Worm (Caenorhabditis elegans) whole organism, L1 larva: ENCODE data around the gene rabr-4.

Source experiments
- C04F5.9 ChIP-seq: sonication (generic microtip); optimal IDR thresholded peaks from 2 replicates; lab custom pipeline; 2016; ENCODE audit warnings: missing genetic modification characterization, missing compliant biosample characterization
- Y116A8C.19 ChIP-seq: sonication (generic microtip); optimal IDR thresholded peaks from 2 replicates; lab custom pipeline; 2016; ENCODE audit warnings: missing compliant biosample characterization, missing genetic modification characterization, borderline replicate concordance
- aly-2 ChIP-seq: fragments of 150-350 bp; optimal IDR thresholded peaks from 2 replicates; lab custom pipeline; 2014; ENCODE audit warnings: missing biosample characterization, missing genetic modification characterization
- ama-1 ChIP-seq: fragments of 150-350 bp; optimal IDR thresholded peaks from 2 replicates; lab custom pipeline; 2014
- blmp-1 ChIP-seq: fragments of 150-350 bp; optimal IDR thresholded peaks from 2 replicates; lab custom pipeline; 2014; ENCODE audit warnings: missing biosample characterization, missing genetic modification characterization
- ceh-63 ChIP-seq: fragments of 200-800 bp; sonication (Bioruptor generic); optimal IDR thresholded peaks from 2 replicates; lab custom pipeline; 2018; ENCODE audit warnings: mild to moderate bottlenecking, missing genetic modification characterization, missing compliant biosample characterization
- ceh-82 ChIP-seq, 3 experiments: fragments of 150-350 bp in 1 of 3; sonication (generic microtip) in 2 of 3; optimal IDR thresholded peaks; 2 replicates each; lab custom pipeline; 2014 to 2017; ENCODE audit warnings: missing biosample characterization in 3 of 3, missing genetic modification characterization in 3 of 3
- ceh-88 ChIP-seq: fragments of 200-800 bp; sonication (Bioruptor generic); IDR thresholded peaks from 2 replicates; pipeline ENCODE4 v1.3.6; 2022; ENCODE audit warnings: missing genetic modification characterization, missing compliant biosample characterization
- dsc-1 ChIP-seq: sonication (generic microtip); optimal IDR thresholded peaks from 2 replicates; lab custom pipeline; 2016; ENCODE audit warnings: mild to moderate bottlenecking, missing genetic modification characterization, missing compliant biosample characterization
- efl-1 ChIP-seq, 4 experiments: fragments of 150-350 bp; optimal IDR thresholded peaks in 3 of 4; peaks in 1 of 4; 1 replicate in 1 of 4; 2 replicates in 3 of 4; lab custom pipeline; 2014; ENCODE audit warnings: missing biosample characterization in 2 of 4, missing genetic modification characterization in 2 of 4, missing genetic modification reagents in 2 of 4
- egl-27 ChIP-seq, 2 experiments: fragments of 150-350 bp in 1 of 2; sonication (generic microtip); optimal IDR thresholded peaks; 3 replicates each; lab custom pipeline; 2017 to 2018; ENCODE audit warnings: missing biosample characterization in 2 of 2, missing genetic modification characterization in 2 of 2, missing genetic modification reagents in 2 of 2
- elt-3 ChIP-seq, 6 experiments: fragments of 150-350 bp in 1 of 6; sonication (generic microtip); optimal IDR thresholded peaks; 2 replicates each; lab custom pipeline; 2017 to 2018; ENCODE audit warnings: missing biosample characterization in 6 of 6, missing genetic modification characterization in 6 of 6, inconsistent platforms in 1 of 6
- fkh-4 ChIP-seq: sonication (generic microtip); optimal IDR thresholded peaks from 2 replicates; lab custom pipeline; 2016; ENCODE audit warnings: missing compliant biosample characterization, missing genetic modification characterization, borderline replicate concordance
- fkh-8 ChIP-seq: sonication (generic microtip); optimal IDR thresholded peaks from 2 replicates; lab custom pipeline; 2016; ENCODE audit warnings: mild to moderate bottlenecking, missing genetic modification characterization, missing compliant biosample characterization
- fos-1 ChIP-seq: fragments of 150-350 bp; optimal IDR thresholded peaks from 2 replicates; lab custom pipeline; 2014; ENCODE audit warnings: missing biosample characterization, missing genetic modification characterization
- grh-1 ChIP-seq: fragments of 200-800 bp; sonication (Bioruptor generic); IDR thresholded peaks from 2 replicates; pipeline ENCODE4 v1.3.6; 2022; ENCODE audit warnings: missing genetic modification reagents, missing genetic modification characterization, missing compliant biosample characterization
- hlh-17 ChIP-seq: fragments of 200-800 bp; sonication (Bioruptor generic); optimal IDR thresholded peaks from 2 replicates; lab custom pipeline; 2018; ENCODE audit warnings: missing genetic modification characterization, mild to moderate bottlenecking, missing compliant biosample characterization, moderate library complexity, borderline replicate concordance
- irx-1 ChIP-seq: sonication (generic microtip); optimal IDR thresholded peaks from 2 replicates; lab custom pipeline; 2016; ENCODE audit warnings: missing genetic modification characterization, missing compliant biosample characterization
- lin-35 ChIP-seq, 2 experiments: fragments of 150-350 bp; optimal IDR thresholded peaks; 2 replicates each; lab custom pipeline; 2014; ENCODE audit warnings: missing biosample characterization in 2 of 2, missing genetic modification characterization in 2 of 2, missing genetic modification reagents in 2 of 2
- lsy-2 ChIP-seq, 2 experiments: fragments of 150-350 bp; optimal IDR thresholded peaks; 2 replicates each; lab custom pipeline; 2014; ENCODE audit warnings: missing biosample characterization in 2 of 2, missing genetic modification characterization in 2 of 2
- mab-9 ChIP-seq: fragments of 200-800 bp; sonication (Bioruptor generic); IDR thresholded peaks from 2 replicates; pipeline ENCODE4 v1.3.6; 2022; ENCODE audit warnings: missing genetic modification reagents, missing genetic modification characterization, missing compliant biosample characterization
- mef-2 ChIP-seq: fragments of 150-350 bp; optimal IDR thresholded peaks from 2 replicates; lab custom pipeline; 2014; ENCODE audit warnings: missing biosample characterization, missing genetic modification characterization
- nhr-11 ChIP-seq: fragments of 150-350 bp; optimal IDR thresholded peaks from 2 replicates; lab custom pipeline; 2014; ENCODE audit warnings: missing biosample characterization, missing genetic modification characterization
- nhr-12 ChIP-seq: sonication (generic microtip); optimal IDR thresholded peaks from 2 replicates; lab custom pipeline; 2017; ENCODE audit warnings: missing biosample characterization, missing genetic modification characterization
- nhr-19 ChIP-seq: fragments of 200-800 bp; sonication (Bioruptor generic); conservative IDR thresholded peaks from 2 replicates; pipeline ENCODE4 v1.3.6; 2022; ENCODE audit warnings: missing genetic modification characterization, missing compliant biosample characterization
- nhr-28 ChIP-seq: fragments of 150-350 bp; optimal IDR thresholded peaks from 2 replicates; lab custom pipeline; 2014; ENCODE audit warnings: missing biosample characterization, missing genetic modification characterization
- nhr-71 ChIP-seq: sonication (generic microtip); optimal IDR thresholded peaks from 2 replicates; lab custom pipeline; 2016; ENCODE audit warnings: mild to moderate bottlenecking, missing genetic modification characterization, moderate library complexity, missing compliant biosample characterization
- nhr-76 ChIP-seq: sonication (generic microtip); optimal IDR thresholded peaks from 2 replicates; lab custom pipeline; 2017; ENCODE audit warnings: missing biosample characterization, missing genetic modification characterization
- nhr-84 ChIP-seq: sonication (generic microtip); optimal IDR thresholded peaks from 2 replicates; lab custom pipeline; 2017; ENCODE audit warnings: missing biosample characterization, missing genetic modification characterization
- nhr-85 ChIP-seq: sonication (generic microtip); peaks from one replicate; lab custom pipeline; 2016; ENCODE audit warnings: missing genetic modification characterization, inconsistent platforms, missing compliant biosample characterization
- nhr-90 ChIP-seq: sonication (generic microtip); optimal IDR thresholded peaks from 2 replicates; lab custom pipeline; 2016; ENCODE audit warnings: mild to moderate bottlenecking, missing genetic modification characterization, missing compliant biosample characterization; ENCODE audit not compliant: poor library complexity
- pax-3 ChIP-seq: fragments of 200-800 bp; sonication (Bioruptor generic); optimal IDR thresholded peaks from 2 replicates; lab custom pipeline; 2018; ENCODE audit warnings: mild to moderate bottlenecking, missing genetic modification characterization, moderate library complexity, missing compliant biosample characterization
- pqm-1 ChIP-seq: sonication (generic microtip); optimal IDR thresholded peaks from 3 replicates; lab custom pipeline; 2017; ENCODE audit warnings: missing biosample characterization, missing genetic modification characterization
- rnt-1 ChIP-seq: sonication (generic microtip); optimal IDR thresholded peaks from 2 replicates; lab custom pipeline; 2016; ENCODE audit warnings: mild to moderate bottlenecking, missing genetic modification characterization, moderate library complexity, missing compliant biosample characterization
- skn-1 ChIP-seq: fragments of 150-350 bp; optimal IDR thresholded peaks from 2 replicates; lab custom pipeline; 2014; ENCODE audit warnings: missing biosample characterization, missing genetic modification characterization
- snu-23 ChIP-seq: sonication (generic microtip); optimal IDR thresholded peaks from 2 replicates; lab custom pipeline; 2016; ENCODE audit warnings: missing genetic modification characterization, missing compliant biosample characterization
- sptf-1 ChIP-seq: fragments of 150-350 bp; optimal IDR thresholded peaks from 2 replicates; lab custom pipeline; 2014; ENCODE audit warnings: missing biosample characterization, missing genetic modification characterization
- sup-37 ChIP-seq: fragments of 200-800 bp; sonication (Bioruptor generic); optimal IDR thresholded peaks from 2 replicates; lab custom pipeline; 2018; ENCODE audit warnings: mild to moderate bottlenecking, missing genetic modification characterization, missing compliant biosample characterization
- tlp-1 ChIP-seq: fragments of 150-350 bp; optimal IDR thresholded peaks from 2 replicates; lab custom pipeline; 2014; ENCODE audit warnings: missing biosample characterization, missing genetic modification characterization
- unc-130 ChIP-seq: fragments of 150-350 bp; optimal IDR thresholded peaks from 2 replicates; lab custom pipeline; 2017; ENCODE audit warnings: missing biosample characterization, missing genetic modification characterization, inconsistent platforms
- unc-86 ChIP-seq: sonication (generic microtip); optimal IDR thresholded peaks from 2 replicates; lab custom pipeline; 2016; ENCODE audit warnings: missing genetic modification characterization, missing compliant biosample characterization
- vab-15 ChIP-seq: sonication (generic microtip); optimal IDR thresholded peaks from 2 replicates; lab custom pipeline; 2017; ENCODE audit warnings: missing genotype, mild to moderate bottlenecking, missing genetic modification characterization, missing compliant biosample characterization
- xbp-1 ChIP-seq: sonication (generic microtip); optimal IDR thresholded peaks from 2 replicates; lab custom pipeline; 2016; ENCODE audit warnings: missing genetic modification characterization, missing compliant biosample characterization
- zag-1 ChIP-seq: fragments of 150-350 bp; optimal IDR thresholded peaks from 2 replicates; lab custom pipeline; 2014; ENCODE audit warnings: missing biosample characterization, missing genetic modification characterization

The rabr-4 gene

DNA sequence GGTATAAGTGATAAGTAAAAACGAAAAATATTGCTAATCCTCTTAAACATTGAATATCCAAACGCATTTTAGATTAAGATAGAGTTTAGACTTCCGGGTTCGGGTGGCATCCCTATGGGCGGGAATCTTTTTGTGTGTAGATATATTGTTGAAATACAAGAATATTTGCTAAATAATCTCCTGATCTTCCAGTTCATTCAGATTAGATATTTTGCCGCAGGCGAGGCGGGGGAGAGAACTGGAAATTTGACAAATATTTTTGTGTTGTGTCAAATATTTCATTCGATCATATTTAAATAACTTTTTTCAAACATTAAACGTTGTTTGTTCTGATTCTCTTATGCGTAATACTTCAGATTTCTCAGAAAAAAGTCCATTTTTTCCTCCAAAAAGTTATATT, 15.1 kb downstream of the rabr-4 start, which contains the start of gene oac-15:
Gene oac-15, minus strand, starts transcription at position 101 of the 400 bp plus-strand sequence.
- TF ChIP-seq irx-1 (tag; lab: Kevin White, UChicago) = no peak
- no peak for TF ChIP-seq egl-27 (tag; optimal IDR thresholded peaks at IDR 0.05; lab: Kevin White, UChicago)
- TF ChIP-seq rnt-1 = no peak
- TF ChIP-seq nhr-84 (tag; lab: Kevin White, UChicago) = no peak
- TF ChIP-seq, all 84 proteins: peak for 0

DNA sequence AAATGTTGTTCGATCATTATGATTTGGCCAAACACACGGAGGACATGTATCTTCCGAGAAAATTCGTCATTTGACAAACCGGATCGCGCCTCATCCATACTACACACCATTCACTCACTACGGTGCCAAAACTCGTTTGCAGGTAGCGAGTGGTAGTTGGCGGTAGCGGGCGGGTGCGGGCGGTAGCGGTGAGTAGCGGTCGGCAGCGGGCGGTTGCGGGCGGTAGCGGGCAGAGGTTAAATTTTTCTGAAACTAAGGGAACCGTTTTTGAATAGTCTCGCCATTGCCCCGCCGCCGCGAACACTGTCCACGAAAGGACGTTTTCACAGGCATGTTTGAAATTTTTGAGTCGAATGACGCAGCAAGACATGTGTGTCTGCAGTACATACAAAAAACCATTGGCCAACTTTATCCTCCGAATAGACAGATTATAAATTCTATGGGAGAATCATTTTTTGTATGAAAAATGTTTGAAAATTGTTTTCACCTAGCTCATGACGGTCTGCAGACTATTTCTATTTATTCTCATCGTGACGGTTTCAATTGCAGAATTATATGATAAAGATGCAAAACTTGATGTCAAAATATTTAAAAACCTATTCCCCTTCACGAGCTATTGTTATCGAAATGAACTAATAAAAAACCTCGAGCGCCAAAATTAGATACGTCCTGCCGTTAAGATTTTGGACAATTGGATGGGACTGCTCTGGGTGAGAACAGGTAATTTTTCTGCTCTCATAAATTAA, 15.7 kb downstream of the rabr-4 start, which contains the start of gene F11A5.16:
Gene F11A5.16, plus strand, starts transcription at position 696 of the 746 bp plus-strand sequence.
- TF ChIP-seq Y116A8C.19 (tag; lab: Kevin White, UChicago) = no peak
- TF ChIP-seq irx-1 (tag; lab: Kevin White, UChicago) = no peak
- no peak for TF ChIP-seq lsy-2 (tag; optimal IDR thresholded peaks at IDR 0.05; lab: Kevin White, UChicago)
- TF ChIP-seq nhr-90 (tag; lab: Kevin White, UChicago) = no peak
- no peak for TF ChIP-seq skn-1
- TF ChIP-seq elt-3 (tag; optimal IDR thresholded peaks at IDR 0.05; lab: Kevin White, UChicago) = no peak
- TF ChIP-seq C04F5.9 (tag; lab: Kevin White, UChicago) = no peak
- TF ChIP-seq unc-86 (tag; lab: Kevin White, UChicago) = no peak
- no peak for TF ChIP-seq fkh-8
- no peak for TF ChIP-seq nhr-11 (tag; lab: Kevin White, UChicago)
- no peak for TF ChIP-seq nhr-28 (tag; lab: Kevin White, UChicago)
- TF ChIP-seq sup-37 = no peak
- TF ChIP-seq sptf-1 (tag; lab: Kevin White, UChicago) = no peak
- no peak for TF ChIP-seq nhr-76
- TF ChIP-seq xbp-1 (tag; lab: Kevin White, UChicago) = no peak

DNA sequence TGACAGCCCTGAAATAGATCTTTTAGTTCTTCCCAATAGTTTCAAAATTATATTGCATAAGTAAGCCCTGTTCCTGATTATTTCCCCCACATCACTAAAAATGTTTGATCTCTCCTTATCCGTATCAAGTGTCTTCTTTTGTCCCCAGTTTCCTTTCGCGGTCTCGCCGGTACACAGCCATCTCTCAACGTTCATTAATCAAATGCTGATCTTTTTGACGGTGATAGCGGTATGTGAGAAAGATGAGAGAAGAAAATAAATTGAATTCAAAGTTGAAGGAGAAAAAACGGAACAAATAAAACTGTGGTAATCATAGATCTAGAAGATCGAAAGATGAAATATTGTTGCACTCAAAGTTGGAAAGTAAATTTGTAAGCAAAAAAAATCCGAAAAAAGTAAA, 17.0 kb downstream of the rabr-4 start:
- TF ChIP-seq fkh-4 (no peak), nhr-85 (tag; lab: Kevin White, UChicago) (peak; percentile 46), aly-2 (tag; lab: Kevin White, UChicago) (no peak), sup-37 (no peak), fos-1 (tag; lab: Kevin White, UChicago) (no peak), elt-3 (tag; optimal IDR thresholded peaks at IDR 0.05; lab: Kevin White, UChicago) (peak in 4 of 6 experiments; percentile 30 to 88 (median 60)), blmp-1 (tag; lab: Kevin White, UChicago) (peak; percentile 54)

DNA sequence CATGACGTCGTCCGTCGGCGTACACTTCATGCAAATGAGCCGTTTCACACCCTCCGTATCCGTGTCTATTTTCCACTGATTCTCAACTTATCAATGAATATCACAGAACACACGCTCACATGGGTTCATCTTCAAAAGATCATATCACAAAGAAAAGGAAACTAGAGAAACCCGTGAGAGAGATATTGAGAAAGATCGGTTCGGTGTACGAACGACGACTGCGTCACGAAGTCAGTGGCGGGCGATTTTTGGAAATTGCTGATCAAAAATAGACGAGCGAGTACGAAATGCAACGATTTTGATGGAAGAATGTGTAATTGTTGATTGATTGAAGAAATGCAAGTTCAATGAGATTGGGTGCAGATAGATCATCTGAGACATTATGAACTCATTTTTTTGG, 18.6 kb downstream of the rabr-4 start:
- no peak for TF ChIP-seq irx-1 (tag; lab: Kevin White, UChicago)
- TF ChIP-seq elt-3 (tag; optimal IDR thresholded peaks at IDR 0.05; lab: Kevin White, UChicago) = peak in 5 of 6 experiments; percentile 67 to 92 (median 79)
- TF ChIP-seq sup-37 = no peak
- TF ChIP-seq snu-23 (GFP tag; lab: Kevin White, UChicago) = peak; percentile 64
- no peak for TF ChIP-seq xbp-1 (tag; lab: Kevin White, UChicago)
- no peak for TF ChIP-seq efl-1 (optimal IDR thresholded peaks at IDR 0.05; lab: Kevin White, UChicago)
- no peak for TF ChIP-seq efl-1 (GFP tag; optimal IDR thresholded peaks at IDR 0.05 in 1 of 2; lab: Kevin White, UChicago)
- peak; percentile 75 for TF ChIP-seq nhr-19 (GFP tag; lab: Robert Waterston, UW)
- peak; percentile 69 for TF ChIP-seq nhr-71 (tag; lab: Kevin White, UChicago)
- no peak for TF ChIP-seq unc-130
- TF ChIP-seq lsy-2 (tag; optimal IDR thresholded peaks at IDR 0.05; lab: Kevin White, UChicago) = peak in 1 of 2 experiments; percentile 14
- TF ChIP-seq zag-1 (tag; lab: Kevin White, UChicago) = no peak
- TF ChIP-seq lin-35 (GFP tag; optimal IDR thresholded peaks at IDR 0.05; lab: Kevin White, UChicago) = peak in 1 of 2 experiments; percentile 42
- TF ChIP-seq C04F5.9 (tag; lab: Kevin White, UChicago) = no peak
- TF ChIP-seq rnt-1 = no peak
- no peak for TF ChIP-seq dsc-1 (tag; lab: Kevin White, UChicago)
- no peak for TF ChIP-seq nhr-12 (tag; lab: Kevin White, UChicago)
- TF ChIP-seq ceh-88 (GFP tag; lab: Robert Waterston, UW) = no peak
- TF ChIP-seq pax-3 (tag; lab: Kevin White, UChicago) = no peak
- no peak for TF ChIP-seq vab-15 (tag; lab: Kevin White, UChicago)
- no peak for TF ChIP-seq ceh-82 (tag; optimal IDR thresholded peaks at IDR 0.05; lab: Kevin White, UChicago)
- TF ChIP-seq skn-1 = no peak
- no peak for TF ChIP-seq tlp-1 (tag; lab: Kevin White, UChicago)
- TF ChIP-seq nhr-84 (tag; lab: Kevin White, UChicago) = no peak
- TF ChIP-seq grh-1 (GFP tag; lab: Robert Waterston, UW) = peak; percentile 39; the same call in 1 of the 2 replicates
- TF ChIP-seq ceh-63 (GFP tag; lab: Kevin White, UChicago) = no peak
- no peak for TF ChIP-seq hlh-17
- no peak for TF ChIP-seq ama-1 (lab: Kevin White, UChicago)
- TF ChIP-seq nhr-28 (tag; lab: Kevin White, UChicago) = no peak
- no peak for TF ChIP-seq mab-9 (GFP tag; lab: Robert Waterston, UW)
- TF ChIP-seq mef-2 (tag; lab: Kevin White, UChicago) = no peak
- TF ChIP-seq pqm-1 = no peak
